Worm (Caenorhabditis elegans) whole organism, mixed stage, embryonic: ENCODE results near the gene stdh-3.

ENCODE experiments used
- elt-1 ChIP-seq: sonication (generic microtip); optimal IDR thresholded peaks from 2 replicates; lab custom pipeline; 2017; ENCODE audit warnings: missing genetic modification characterization, mild to moderate bottlenecking, missing compliant biosample characterization, antibody characterized with exemption, moderate library complexity, borderline replicate concordance; ENCODE audit not compliant: insufficient read depth
- lin-13 ChIP-seq: fragments of 150-350 bp; optimal IDR thresholded peaks from 2 replicates; lab custom pipeline; 2014; ENCODE audit warnings: missing biosample characterization, missing genetic modification characterization
- pha-4 ChIP-seq: fragments of 150-350 bp; optimal IDR thresholded peaks from 2 replicates; lab custom pipeline; 2018; ENCODE audit warnings: missing biosample characterization, missing genetic modification reagents, missing genetic modification characterization

ce11 chrV:13926398-13926797 is 22.0 kb downstream of the stdh-3 start, which contains the start of gene srxa-12:
- TF ChIP-seq elt-1 (tag; lab: Kevin White, UChicago), result no peak
- TF ChIP-seq lin-13, result no peak
- no peak for TF ChIP-seq pha-4 (tag; lab: Kevin White, UChicago)
